Worm (Caenorhabditis elegans) whole organism, L4 larva: ENCODE results near the gene nhr-88.

ENCODE experiments used
- lim-7 ChIP-seq: fragments of 200-800 bp; sonication (Bioruptor generic); IDR thresholded peaks from 2 replicates; pipeline ENCODE4 v1.3.6; 2022; ENCODE audit warnings: missing genetic modification characterization, missing compliant biosample characterization
- unc-130 ChIP-seq: sonication (generic microtip); optimal IDR thresholded peaks from 2 replicates; lab custom pipeline; 2016; ENCODE audit warnings: missing genetic modification reagents, missing genetic modification characterization, missing compliant biosample characterization

DNA sequence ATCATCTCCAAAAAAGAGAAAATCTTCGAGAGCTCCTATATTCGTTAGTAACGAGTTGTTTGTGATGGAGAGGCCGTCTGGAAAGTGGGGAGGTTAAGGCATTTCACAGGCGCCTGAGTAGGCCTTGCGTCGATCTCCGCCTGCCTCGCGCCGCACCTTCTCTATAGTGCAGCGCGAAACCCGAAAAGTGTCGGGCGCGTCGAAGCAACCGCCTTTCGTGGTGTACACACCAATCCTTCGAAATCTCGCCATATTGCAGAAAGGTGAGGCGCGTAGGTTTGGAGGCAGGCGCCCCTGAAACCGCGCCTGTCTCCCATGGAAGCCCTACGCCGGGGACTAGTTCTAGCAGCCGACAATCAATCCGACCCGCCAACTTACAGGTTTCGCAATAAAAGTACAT is 46.6 kb upstream of the nhr-88 start:
- no peak for TF ChIP-seq lim-7 (GFP tag; lab: Robert Waterston, UW)
- no peak for TF ChIP-seq unc-130 (GFP tag; lab: Kevin White, UChicago)
